Fruit fly (Drosophila melanogaster): Measurements from ENCODE around the gene PGRP-SA.
A peak's percentile ranks its signal among the peaks of the same experiment; 100 is the strongest.

Gene PGRP-SA

dm6 chrX:11611056-11611644 lies 49.7 kb downstream of the PGRP-SA start:
- TF ChIP-seq sima (GFP tag; optimal IDR thresholded peaks at IDR 0.05) (no peak), Doc2 (GFP tag; IDR thresholded peaks at IDR 0.05) (no peak), cg (GFP tag; optimal IDR thresholded peaks at IDR 0.05) (peak; percentile 80), CG31441 (GFP tag; IDR thresholded peaks at IDR 0.05) (no peak), Med (GFP tag) (peak; percentile 70), MESR4 (GFP tag; optimal IDR thresholded peaks at IDR 0.05) (peak; percentile 11), CG6765 (GFP tag; optimal IDR thresholded peaks at IDR 0.05) (no peak), sens (GFP tag) (peak; percentile 7), ftz-f1 (GFP tag; optimal IDR thresholded peaks at IDR 0.05) (peak; percentile 32), CG34422 (GFP tag; IDR thresholded peaks at IDR 0.05) (0 out of 3 replicates have a peak, but pooled peaks have one; percentile 47), sna (GFP tag; IDR thresholded peaks at IDR 0.05; ENCODE audit: partially characterized antibody) (0 out of 2 replicates have a peak, but pooled peaks have one; percentile 6), H2.0 (GFP tag; IDR thresholded peaks at IDR 0.05) (no peak), nom (GFP tag; optimal IDR thresholded peaks at IDR 0.05) (peak; percentile 62), CG6854 (GFP tag; optimal IDR thresholded peaks at IDR 0.05) (peak; percentile 12), BEAF-32 (GFP tag; optimal IDR thresholded peaks at IDR 0.05) (no peak), Jarid2 (GFP tag; optimal IDR thresholded peaks at IDR 0.05) (peak; percentile 22), maf-S (GFP tag; optimal IDR thresholded peaks at IDR 0.05) (no peak)

dm6 chrX:11611645-11612079 lies 50.2 kb downstream of the PGRP-SA start, which contains the start of the genes CG2247 and CG1703:
Gene CG2247, minus strand, starts transcription at chrX:11611652.
Gene CG1703, plus strand, starts transcription at chrX:11611927.
- no peak for TF ChIP-seq CG4617 (GFP tag; optimal IDR thresholded peaks at IDR 0.05; ENCODE audit: borderline replicate concordance)
- no peak for TF ChIP-seq vvl (GFP tag; IDR thresholded peaks at IDR 0.05)
- TF ChIP-seq Ets97D (GFP tag; optimal IDR thresholded peaks at IDR 0.05): peak; percentile 25
- TF ChIP-seq Aef1 (GFP tag; IDR thresholded peaks at IDR 0.05): peak; percentile 81
- no peak for TF ChIP-seq CG8089 (GFP tag; optimal IDR thresholded peaks at IDR 0.05)
- TF ChIP-seq Vsx1 (GFP tag; optimal IDR thresholded peaks at IDR 0.05): no peak
- no peak for TF ChIP-seq CG9817 (tag; optimal IDR thresholded peaks at IDR 0.05)
- TF ChIP-seq Six4 (GFP tag; optimal IDR thresholded peaks at IDR 0.05): no peak
- peak; percentile 30 for TF ChIP-seq sug (tag; optimal IDR thresholded peaks at IDR 0.05)
- TF ChIP-seq CG2712 (tag; optimal IDR thresholded peaks at IDR 0.05): peak; percentile 60
- peak; percentile 45 for TF ChIP-seq Dp (GFP tag; optimal IDR thresholded peaks at IDR 0.05)
- no peak for TF ChIP-seq org-1 (GFP tag; optimal IDR thresholded peaks at IDR 0.05)
- TF ChIP-seq CG10321 (GFP tag; IDR thresholded peaks at IDR 0.05): no peak
- peak; percentile 21 for TF ChIP-seq CG18262 (tag; optimal IDR thresholded peaks at IDR 0.05)
- TF ChIP-seq CG14860 (GFP tag; IDR thresholded peaks at IDR 0.05; ENCODE audit: partially characterized antibody): peak; percentile 76
- TF ChIP-seq hb (GFP tag; IDR thresholded peaks at IDR 0.05; ENCODE audit: partially characterized antibody): peak; percentile 68; the same call in 2 of the 3 replicates
- TF ChIP-seq CG6791 (GFP tag; IDR thresholded peaks at IDR 0.05; ENCODE audit: partially characterized antibody): peak; percentile 72; the same call in 2 of the 3 replicates
- no peak for TF ChIP-seq CG18599 (GFP tag; optimal IDR thresholded peaks at IDR 0.05)
- no peak for TF ChIP-seq CG17385 (GFP tag; optimal IDR thresholded peaks at IDR 0.05)
- TF ChIP-seq CG16813 (GFP tag; IDR thresholded peaks at IDR 0.05; ENCODE audit: partially characterized antibody): peak; percentile 82
- TF ChIP-seq CG17186 (GFP tag; optimal IDR thresholded peaks at IDR 0.05): peak; percentile 39
- no peak for TF ChIP-seq sim (GFP tag; IDR thresholded peaks at IDR 0.05)
- peak; percentile 37 for TF ChIP-seq zen (tag; optimal IDR thresholded peaks at IDR 0.05)
- peak; percentile 55 for TF ChIP-seq CG17829 (tag; optimal IDR thresholded peaks at IDR 0.05)
- no peak for TF ChIP-seq CG15696 (tag; optimal IDR thresholded peaks at IDR 0.05)
- TF ChIP-seq CG8290 (GFP tag; optimal IDR thresholded peaks at IDR 0.05): peak; percentile 51
- TF ChIP-seq CG8290 (tag; optimal IDR thresholded peaks at IDR 0.05): no peak
- no peak for TF ChIP-seq h (optimal IDR thresholded peaks at IDR 0.05)
- TF ChIP-seq inv (GFP tag; IDR thresholded peaks at IDR 0.05; ENCODE audit: partially characterized antibody): peak; percentile 80
- no peak for TF ChIP-seq ci (GFP tag; IDR thresholded peaks at IDR 0.05)
- peak; percentile 88 for TF ChIP-seq knrl (GFP tag; IDR thresholded peaks at IDR 0.05; ENCODE audit: partially characterized antibody)
- peak; percentile 66 for TF ChIP-seq CG34224 (GFP tag; IDR thresholded peaks at IDR 0.05; ENCODE audit: partially characterized antibody)
- TF ChIP-seq Ets65A (GFP tag): peak; percentile 28
